Worm (Caenorhabditis elegans) whole organism, mixed stage, embryonic: ENCODE results near the gene C23H3.9.
A peak's percentile ranks its signal among the peaks of the same experiment; 100 is the strongest.

ENCODE experiments used
- M03D4.4 ChIP-seq: sonication (generic microtip); optimal IDR thresholded peaks from 2 replicates; lab custom pipeline; 2017; ENCODE audit warnings: mild to moderate bottlenecking, missing genetic modification characterization, missing compliant biosample characterization
- bed-3 ChIP-seq: fragments of 200-800 bp; sonication (Bioruptor generic); optimal IDR thresholded peaks from 3 replicates; lab custom pipeline; 2018; ENCODE audit warnings: mild to moderate bottlenecking, missing genetic modification characterization, moderate library complexity, missing compliant biosample characterization
- blmp-1 ChIP-seq: fragments of 150-350 bp; optimal IDR thresholded peaks from 2 replicates; lab custom pipeline; 2014; ENCODE audit warnings: missing biosample characterization, missing genetic modification characterization
- ceh-39 ChIP-seq: fragments of 150-350 bp; optimal IDR thresholded peaks from 2 replicates; lab custom pipeline; 2014; ENCODE audit warnings: missing biosample characterization, missing genetic modification characterization
- ceh-43 ChIP-seq: fragments of 200-800 bp; sonication (Bioruptor generic); optimal IDR thresholded peaks from 2 replicates; lab custom pipeline; 2018; ENCODE audit warnings: mild to moderate bottlenecking, missing genetic modification characterization, moderate library complexity, missing compliant biosample characterization
- ceh-83 ChIP-seq: fragments of 200-800 bp; sonication (Bioruptor generic); optimal IDR thresholded peaks from 2 replicates; lab custom pipeline; 2018; ENCODE audit warnings: mild to moderate bottlenecking, missing genetic modification characterization, missing compliant biosample characterization
- ces-1 ChIP-seq: fragments of 150-350 bp; optimal IDR thresholded peaks from 2 replicates; lab custom pipeline; 2014; ENCODE audit warnings: missing biosample characterization, missing genetic modification reagents, missing genetic modification characterization
- cnd-1 ChIP-seq: fragments of 200-800 bp; sonication (Bioruptor generic); optimal IDR thresholded peaks from 2 replicates; lab custom pipeline; 2018; ENCODE audit warnings: mild to moderate bottlenecking, missing genetic modification characterization, missing compliant biosample characterization
- drap-1 ChIP-seq: fragments of 200-800 bp; sonication (Bioruptor generic); optimal IDR thresholded peaks from 3 replicates; lab custom pipeline; 2018; ENCODE audit warnings: mild to moderate bottlenecking, missing genetic modification characterization, missing compliant biosample characterization
- elt-1 ChIP-seq: sonication (generic microtip); optimal IDR thresholded peaks from 2 replicates; lab custom pipeline; 2017; ENCODE audit warnings: missing genetic modification characterization, mild to moderate bottlenecking, missing compliant biosample characterization, antibody characterized with exemption, moderate library complexity, borderline replicate concordance; ENCODE audit not compliant: insufficient read depth
- elt-3 ChIP-seq: fragments of 150-350 bp; optimal IDR thresholded peaks from 2 replicates; lab custom pipeline; 2014; ENCODE audit warnings: missing biosample characterization, missing genetic modification characterization
- flh-1 ChIP-seq: fragments of 200-800 bp; sonication (Bioruptor generic); optimal IDR thresholded peaks from 2 replicates; lab custom pipeline; 2018; ENCODE audit warnings: mild to moderate bottlenecking, missing genetic modification characterization, moderate library complexity, missing compliant biosample characterization
- ham-2 ChIP-seq: fragments of 200-800 bp; sonication (Bioruptor generic); optimal IDR thresholded peaks from 2 replicates; lab custom pipeline; 2018; ENCODE audit warnings: mild to moderate bottlenecking, missing genetic modification characterization, missing compliant biosample characterization
- hlh-1 ChIP-seq: fragments of 150-350 bp; optimal IDR thresholded peaks from 2 replicates; lab custom pipeline; 2014; ENCODE audit warnings: missing biosample characterization, missing genetic modification reagents, missing genetic modification characterization
- lin-13 ChIP-seq: fragments of 150-350 bp; optimal IDR thresholded peaks from 2 replicates; lab custom pipeline; 2014; ENCODE audit warnings: missing biosample characterization, missing genetic modification characterization
- lin-32 ChIP-seq: fragments of 200-800 bp; sonication (Bioruptor generic); optimal IDR thresholded peaks from 2 replicates; lab custom pipeline; 2018; ENCODE audit warnings: mild to moderate bottlenecking, missing genetic modification characterization, missing compliant biosample characterization
- lsy-2 ChIP-seq: fragments of 150-350 bp; optimal IDR thresholded peaks from 2 replicates; lab custom pipeline; 2014; ENCODE audit warnings: missing biosample characterization, missing genetic modification characterization
- mep-1 ChIP-seq: fragments of 150-350 bp; optimal IDR thresholded peaks from 2 replicates; lab custom pipeline; 2017; ENCODE audit warnings: missing biosample characterization, missing genetic modification reagents, missing genetic modification characterization, inconsistent platforms
- mls-2 ChIP-seq: sonication (generic microtip); optimal IDR thresholded peaks from 2 replicates; lab custom pipeline; 2016; ENCODE audit warnings: mild to moderate bottlenecking, missing genetic modification characterization, moderate library complexity, missing compliant biosample characterization
- nhr-12 ChIP-seq: fragments of 150-350 bp; optimal IDR thresholded peaks from 2 replicates; lab custom pipeline; 2014; ENCODE audit warnings: missing biosample characterization, missing genetic modification characterization
- nhr-2 ChIP-seq: fragments of 150-350 bp; optimal IDR thresholded peaks from 2 replicates; lab custom pipeline; 2014; ENCODE audit warnings: missing biosample characterization, missing genetic modification characterization
- nhr-237 ChIP-seq: fragments of 150-350 bp; optimal IDR thresholded peaks from 2 replicates; lab custom pipeline; 2014; ENCODE audit warnings: missing biosample characterization, missing genetic modification characterization
- nhr-76 ChIP-seq: sonication (generic microtip); optimal IDR thresholded peaks from 2 replicates; lab custom pipeline; 2017; ENCODE audit warnings: missing biosample characterization, missing genetic modification characterization
- sem-2 ChIP-seq: fragments of 200-800 bp; sonication (Bioruptor generic); optimal IDR thresholded peaks from 2 replicates; lab custom pipeline; 2018; ENCODE audit warnings: mild to moderate bottlenecking, missing genetic modification characterization, missing compliant biosample characterization
- snpc-4 ChIP-seq: fragments of 150-350 bp; optimal IDR thresholded peaks from 2 replicates; lab custom pipeline; 2014; ENCODE audit warnings: missing biosample characterization, missing genetic modification characterization
- sptf-1 ChIP-seq: sonication (generic microtip); optimal IDR thresholded peaks from 2 replicates; lab custom pipeline; 2017; ENCODE audit warnings: mild to moderate bottlenecking, missing genetic modification characterization, moderate library complexity, missing compliant biosample characterization
- tbx-8 ChIP-seq: fragments of 200-800 bp; sonication (Bioruptor generic); optimal IDR thresholded peaks from 2 replicates; lab custom pipeline; 2018; ENCODE audit warnings: mild to moderate bottlenecking, missing genetic modification characterization, moderate library complexity, missing compliant biosample characterization
- unc-120 ChIP-seq: sonication (generic microtip); optimal IDR thresholded peaks from 2 replicates; lab custom pipeline; 2017; ENCODE audit warnings: missing genetic modification characterization, missing compliant biosample characterization; ENCODE audit not compliant: poor library complexity, severe bottlenecking
- unc-39 ChIP-seq: fragments of 150-350 bp; optimal IDR thresholded peaks from 2 replicates; lab custom pipeline; 2014; ENCODE audit warnings: missing biosample characterization, missing genetic modification characterization
- unc-62 ChIP-seq: fragments of 150-350 bp; optimal IDR thresholded peaks from 2 replicates; lab custom pipeline; 2014; ENCODE audit warnings: missing biosample characterization, missing genetic modification reagents, missing genetic modification characterization
- zip-8 ChIP-seq: fragments of 150-350 bp; optimal IDR thresholded peaks from 2 replicates; lab custom pipeline; 2014; ENCODE audit warnings: missing biosample characterization, missing genetic modification characterization
- ztf-11 ChIP-seq: fragments of 150-350 bp; optimal IDR thresholded peaks from 2 replicates; lab custom pipeline; 2014; ENCODE audit warnings: missing biosample characterization, missing genetic modification characterization

C23H3.9 gene

DNA sequence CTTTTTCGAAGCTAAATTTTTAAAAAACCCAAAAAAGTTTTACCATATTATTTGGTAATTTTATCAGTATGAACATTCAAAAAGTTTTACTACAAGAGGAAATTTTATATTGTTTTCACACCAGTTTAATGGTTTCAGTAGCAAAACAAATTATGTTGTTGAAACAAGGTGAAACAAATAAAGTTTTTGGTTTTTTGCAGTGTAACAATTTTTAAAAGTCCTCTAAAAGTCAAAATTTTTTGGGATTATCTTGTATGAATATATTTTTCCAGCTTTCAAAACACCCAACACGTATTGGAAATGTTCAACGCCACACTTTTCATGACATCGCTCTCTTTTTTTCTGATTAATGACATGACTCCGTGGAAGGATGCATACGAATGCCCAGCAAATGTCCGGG is 37.9 kb upstream of the C23H3.9 start, which contains the start of gene srt-54:
Gene srt-54, plus strand, starts transcription at position 301 of the 400 bp plus-strand sequence.
- TF ChIP-seq ham-2 (GFP tag; lab: Kevin White, UChicago) = no peak
- no peak for TF ChIP-seq ceh-43 (GFP tag; lab: Kevin White, UChicago)
- TF ChIP-seq sem-2 (GFP tag; lab: Kevin White, UChicago) = no peak
- TF ChIP-seq nhr-76 (tag; lab: Kevin White, UChicago) = no peak
- TF ChIP-seq zip-8 (tag; lab: Kevin White, UChicago) = no peak
- no peak for TF ChIP-seq bed-3 (GFP tag; lab: Kevin White, UChicago)
- no peak for TF ChIP-seq unc-62
- no peak for TF ChIP-seq ceh-39 (tag; lab: Kevin White, UChicago)
- no peak for TF ChIP-seq cnd-1 (tag; lab: Kevin White, UChicago)
- no peak for TF ChIP-seq ceh-83 (GFP tag; lab: Kevin White, UChicago)
- TF ChIP-seq lsy-2 (tag; lab: Kevin White, UChicago) = no peak
- TF ChIP-seq snpc-4 = no peak
- TF ChIP-seq ces-1 (GFP tag; lab: Kevin White, UChicago) = no peak
- TF ChIP-seq, all 35 proteins: peak for 0

DNA sequence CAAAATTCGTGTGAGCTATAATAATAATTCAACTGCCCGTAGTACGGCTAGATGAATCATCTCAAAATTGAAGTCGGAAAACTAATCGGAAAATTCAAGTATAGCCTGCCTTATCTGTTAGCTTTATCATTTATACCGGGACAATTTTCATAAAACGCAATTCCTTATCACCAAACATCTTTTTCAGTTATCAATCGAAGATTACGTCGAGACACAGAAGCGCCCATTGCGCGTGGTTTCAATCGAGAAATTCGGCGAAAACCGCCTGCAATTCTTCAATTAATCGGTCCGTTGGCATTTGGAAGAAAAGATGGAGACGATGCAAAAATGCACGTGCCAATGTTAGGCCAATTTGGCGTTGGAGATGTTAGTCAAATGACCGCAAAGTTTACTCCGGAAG is 33.2 kb upstream of the C23H3.9 start:
- no peak for TF ChIP-seq nhr-237
- no peak for TF ChIP-seq drap-1 (GFP tag; lab: Kevin White, UChicago)
- no peak for TF ChIP-seq M03D4.4 (tag; lab: Kevin White, UChicago)
- no peak for TF ChIP-seq cnd-1 (tag; lab: Kevin White, UChicago)
- no peak for TF ChIP-seq lsy-2 (tag; lab: Kevin White, UChicago)
- no peak for TF ChIP-seq nhr-2
- TF ChIP-seq ceh-43 (GFP tag; lab: Kevin White, UChicago) = no peak
- no peak for TF ChIP-seq hlh-1 (tag; lab: Kevin White, UChicago)
- no peak for TF ChIP-seq sptf-1
- no peak for TF ChIP-seq unc-39
- TF ChIP-seq elt-3 = no peak
- no peak for TF ChIP-seq flh-1
- TF ChIP-seq, all 35 proteins: peak for 0

DNA sequence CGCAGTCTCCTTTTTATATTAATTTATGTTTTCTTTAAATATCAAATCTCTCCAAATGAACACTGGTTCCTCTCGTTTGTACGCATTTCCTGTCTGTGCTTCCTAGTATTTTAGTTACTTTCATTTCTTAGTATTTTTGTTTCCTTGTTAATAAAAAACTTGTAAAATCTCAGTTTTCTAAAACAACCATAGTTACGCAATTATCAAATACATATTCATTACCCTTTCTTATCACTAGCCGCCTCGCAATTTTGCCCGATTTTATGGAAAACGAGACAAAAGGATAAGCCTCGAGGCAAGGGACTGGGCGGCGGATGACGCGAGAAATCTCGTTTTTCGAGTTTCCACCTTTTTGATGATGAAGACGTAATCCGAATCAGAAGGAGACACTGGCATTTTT is 32.2 kb upstream of the C23H3.9 start, which contains the start of gene C50D2.1:
Gene C50D2.1, plus strand, starts transcription at position 301 of the 400 bp plus-strand sequence.
- TF ChIP-seq tbx-8 (GFP tag; lab: Kevin White, UChicago) (no peak), M03D4.4 (tag; lab: Kevin White, UChicago) (no peak), bed-3 (GFP tag; lab: Kevin White, UChicago) (no peak), nhr-2 (no peak), ceh-39 (tag; lab: Kevin White, UChicago) (no peak), unc-39 (no peak)

DNA sequence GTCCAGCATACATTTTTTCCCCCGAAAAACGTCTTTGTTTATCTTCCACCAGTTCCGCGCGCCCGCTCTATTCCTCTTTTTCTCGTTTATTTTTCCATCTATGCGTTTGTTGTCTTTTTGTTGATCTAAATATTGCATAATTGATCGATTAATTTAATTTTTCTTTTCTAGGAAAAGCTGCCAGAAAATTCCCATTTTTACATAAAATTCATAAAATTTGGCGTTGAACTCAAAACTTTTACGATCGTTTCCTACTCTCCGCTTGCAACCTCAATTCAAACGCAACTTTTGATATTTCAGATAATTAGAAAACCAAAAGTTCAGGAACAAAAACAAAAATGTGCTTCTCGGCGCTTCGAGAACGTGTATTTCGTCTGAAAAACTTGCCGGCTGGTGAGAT is 29.8 kb upstream of the C23H3.9 start, which contains the start of gene C50D2.2:
Gene C50D2.2, plus strand, starts transcription at position 301 of the 400 bp plus-strand sequence.
- TF ChIP-seq ces-1 (GFP tag; lab: Kevin White, UChicago) (no peak), drap-1 (GFP tag; lab: Kevin White, UChicago) (no peak), ham-2 (GFP tag; lab: Kevin White, UChicago) (no peak), unc-120 (no peak), flh-1 (no peak), ztf-11 (tag; lab: Kevin White, UChicago) (no peak), sptf-1 (no peak), hlh-1 (tag; lab: Kevin White, UChicago) (no peak), blmp-1 (tag; lab: Kevin White, UChicago) (no peak), mep-1 (no peak), ceh-83 (GFP tag; lab: Kevin White, UChicago) (no peak), nhr-12 (no peak), nhr-76 (tag; lab: Kevin White, UChicago) (no peak), bed-3 (GFP tag; lab: Kevin White, UChicago) (no peak), nhr-237 (no peak), ceh-39 (tag; lab: Kevin White, UChicago) (no peak), lin-13 (tag; lab: Kevin White, UChicago) (no peak), snpc-4 (no peak), lin-32 (no peak), nhr-2 (no peak)

DNA sequence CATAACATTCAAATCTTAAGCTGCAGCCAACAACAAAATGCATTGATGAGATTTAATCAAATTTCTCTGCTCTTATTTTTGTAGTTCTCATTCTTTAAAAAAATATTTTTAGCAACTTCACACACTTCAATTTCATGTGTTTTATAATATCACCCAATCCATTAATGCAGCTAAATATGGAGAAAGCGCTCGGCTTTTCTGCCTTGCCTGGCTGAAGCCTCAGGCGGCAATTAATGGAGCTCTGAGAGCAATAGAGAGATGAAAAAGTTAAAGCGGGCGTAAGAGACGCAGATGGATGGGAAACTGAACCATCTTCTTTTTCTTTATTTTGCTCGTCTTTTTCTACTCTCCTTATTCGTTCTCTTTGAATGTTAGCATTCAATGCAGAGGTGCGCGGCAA is 28.6 kb upstream of the C23H3.9 start:
- no peak for TF ChIP-seq lin-32
- no peak for TF ChIP-seq bed-3 (GFP tag; lab: Kevin White, UChicago)
- no peak for TF ChIP-seq elt-1 (tag; lab: Kevin White, UChicago)
- peak; percentile 67 for TF ChIP-seq ces-1 (GFP tag; lab: Kevin White, UChicago)
- TF ChIP-seq mls-2 = peak; percentile 4
